Worm (Caenorhabditis elegans): Measurements from ENCODE around the gene W01G7.4.

W01G7.4 gene

ce11 chrII:14063044-14063500 lies 2.5 kb downstream of the W01G7.4 start, which contains the start of gene lem-2 (continued):
- TF ChIP-seq fkh-2 (tag; optimal IDR thresholded peaks at IDR 0.05): no peak
- no peak for TF ChIP-seq ztf-4 (tag; optimal IDR thresholded peaks at IDR 0.05)
- TF ChIP-seq snpc-4 (tag; optimal IDR thresholded peaks at IDR 0.05): peak; percentile 81
- no peak for TF ChIP-seq unc-39 (tag; optimal IDR thresholded peaks at IDR 0.05)
- no peak for TF ChIP-seq daf-12 (tag; optimal IDR thresholded peaks at IDR 0.05)
- TF ChIP-seq nfya-1 (tag; optimal IDR thresholded peaks at IDR 0.05; ENCODE audit: insufficient read depth): peak; percentile 63
- TF ChIP-seq elt-3 (tag; optimal IDR thresholded peaks at IDR 0.05): no peak
- no peak for TF ChIP-seq sea-2 (GFP tag; optimal IDR thresholded peaks at IDR 0.05)
- no peak for TF ChIP-seq pqm-1 (tag; optimal IDR thresholded peaks at IDR 0.05)
- no peak for TF ChIP-seq nhr-28 (tag; optimal IDR thresholded peaks at IDR 0.05)
- TF ChIP-seq eor-1 (tag; optimal IDR thresholded peaks at IDR 0.05): no peak

- TF ChIP-seq nhr-67 (tag; optimal IDR thresholded peaks at IDR 0.05) (no peak), nhr-11 (tag; optimal IDR thresholded peaks at IDR 0.05) (no peak), lin-15B (tag; optimal IDR thresholded peaks at IDR 0.05) (no peak), ceh-28 (tag; optimal IDR thresholded peaks at IDR 0.05) (no peak), fkh-2 (tag; optimal IDR thresholded peaks at IDR 0.05) (no peak), elt-3 (tag; optimal IDR thresholded peaks at IDR 0.05) (no peak)
Measured at ce11 chrII:14064051-14064450, 3.5 kb downstream of the W01G7.4 start.

- TF ChIP-seq unc-39 (tag; optimal IDR thresholded peaks at IDR 0.05) (no peak), mdl-1 (tag; optimal IDR thresholded peaks at IDR 0.05) (no peak), fkh-2 (tag; optimal IDR thresholded peaks at IDR 0.05) (no peak), elt-3 (tag; optimal IDR thresholded peaks at IDR 0.05) (no peak), ztf-4 (tag; optimal IDR thresholded peaks at IDR 0.05) (no peak), eor-1 (tag; optimal IDR thresholded peaks at IDR 0.05) (no peak), nhr-76 (tag; optimal IDR thresholded peaks at IDR 0.05) (no peak), nhr-43 (tag; optimal IDR thresholded peaks at IDR 0.05; ENCODE audit: poor library complexity, severe bottlenecking) (no peak), pqm-1 (tag; optimal IDR thresholded peaks at IDR 0.05) (no peak), skn-1 (tag; optimal IDR thresholded peaks at IDR 0.05) (no peak), unc-62 (GFP tag; optimal IDR thresholded peaks at IDR 0.05) (no peak), pha-4 (tag; optimal IDR thresholded peaks at IDR 0.05) (no peak), ceh-9 (tag; optimal IDR thresholded peaks at IDR 0.05) (no peak), fkh-10 (GFP tag; optimal IDR thresholded peaks at IDR 0.05) (no peak), lin-39 (tag; optimal IDR thresholded peaks at IDR 0.05) (no peak), snpc-4 (tag; optimal IDR thresholded peaks at IDR 0.05) (no peak), lsy-12 (tag; optimal IDR thresholded peaks at IDR 0.05) (no peak), tbx-2 (tag; optimal IDR thresholded peaks at IDR 0.05) (no peak), ZK546.5 (tag; optimal IDR thresholded peaks at IDR 0.05) (no peak), nhr-237 (tag; optimal IDR thresholded peaks at IDR 0.05) (no peak)
Measured at ce11 chrII:14065486-14065885, 4.9 kb downstream of the W01G7.4 start.

ce11 chrII:14068607-14069006 lies 8.1 kb downstream of the W01G7.4 start, which contains the start of gene xrn-1:
Gene xrn-1 (plus strand): TSS chrII:14068907.
- no peak for TF ChIP-seq jun-1 (tag; optimal IDR thresholded peaks at IDR 0.05)
- TF ChIP-seq lin-39 (tag; optimal IDR thresholded peaks at IDR 0.05): no peak
- no peak for TF ChIP-seq ztf-4 (tag; optimal IDR thresholded peaks at IDR 0.05)
- no peak for TF ChIP-seq nhr-76 (tag; optimal IDR thresholded peaks at IDR 0.05)

ce11 chrII:14074825-14075224 lies 14.3 kb downstream of the W01G7.4 start:
- TF ChIP-seq tbx-2 (tag; optimal IDR thresholded peaks at IDR 0.05) (no peak), nhr-23 (tag; optimal IDR thresholded peaks at IDR 0.05) (no peak), eor-1 (tag; optimal IDR thresholded peaks at IDR 0.05) (no peak), nhr-76 (tag; optimal IDR thresholded peaks at IDR 0.05) (no peak), nhr-77 (tag; optimal IDR thresholded peaks at IDR 0.05) (no peak), nhr-43 (tag; optimal IDR thresholded peaks at IDR 0.05; ENCODE audit: poor library complexity, severe bottlenecking) (no peak), elt-1 (tag; optimal IDR thresholded peaks at IDR 0.05) (no peak), sea-2 (GFP tag; optimal IDR thresholded peaks at IDR 0.05) (no peak), nhr-28 (tag; optimal IDR thresholded peaks at IDR 0.05) (no peak), elt-3 (tag; optimal IDR thresholded peaks at IDR 0.05) (no peak), ceh-9 (tag; optimal IDR thresholded peaks at IDR 0.05) (no peak), R02D3.7 (tag; optimal IDR thresholded peaks at IDR 0.05) (no peak)
